Fruit fly (Drosophila melanogaster) whole organism, embryonic: ENCODE measurements around the gene Lmpt.

Experiments
- CG10147 ChIP-seq: fragments of 200-800 bp; sonication (Bioruptor generic); optimal IDR thresholded peaks from 2 replicates; lab custom pipeline; 2019; ENCODE audit warnings: missing biosample characterization, mild to moderate bottlenecking, missing genetic modification characterization, moderate library complexity
- CG1024 ChIP-seq: fragments of 200-800 bp; sonication (Bioruptor generic); IDR thresholded peaks from 2 replicates; pipeline ENCODE4 v1.3.6; 2022; ENCODE audit warnings: missing biosample characterization, missing genetic modification characterization
- CG10462 ChIP-seq: fragments of 200-800 bp; sonication (Bioruptor generic); optimal IDR thresholded peaks from 2 replicates; lab custom pipeline; 2016; ENCODE audit warnings: missing biosample characterization, missing genetic modification characterization
- CG11398 ChIP-seq: fragments of 200-800 bp; sonication (Bioruptor generic); optimal IDR thresholded peaks from 2 replicates; lab custom pipeline; 2016; ENCODE audit warnings: missing biosample characterization, missing genetic modification characterization
- CG12942 ChIP-seq: fragments of 200-800 bp; sonication (Bioruptor generic); optimal IDR thresholded peaks from 3 replicates; lab custom pipeline; 2016; ENCODE audit warnings: missing biosample characterization, missing genetic modification characterization
- CG15073 ChIP-seq: fragments of 200-800 bp; sonication (Bioruptor generic); optimal IDR thresholded peaks from 2 replicates; lab custom pipeline; 2016; ENCODE audit warnings: missing biosample characterization, missing genetic modification characterization
- CG15696 ChIP-seq: fragments of 200-800 bp; sonication (Bioruptor generic); optimal IDR thresholded peaks from 2 replicates; lab custom pipeline; 2019; ENCODE audit warnings: missing biosample characterization, mild to moderate bottlenecking, missing genetic modification characterization, moderate library complexity
- CG17328 ChIP-seq: fragments of 200-800 bp; sonication (Bioruptor generic); IDR thresholded peaks from 2 replicates; pipeline ENCODE4 v1.3.6; 2022; ENCODE audit warnings: missing biosample characterization, missing genetic modification characterization
- CG18764 ChIP-seq: fragments of 200-800 bp; sonication (Bioruptor generic); optimal IDR thresholded peaks from 3 replicates; lab custom pipeline; 2016; ENCODE audit warnings: missing biosample characterization, missing genetic modification characterization
- CG31388 ChIP-seq: fragments of 200-800 bp; sonication (Bioruptor generic); optimal IDR thresholded peaks from 2 replicates; lab custom pipeline; 2016; ENCODE audit warnings: missing biosample characterization, missing genetic modification characterization
- CG3163 ChIP-seq: fragments of 200-800 bp; sonication (Bioruptor generic); optimal IDR thresholded peaks from 3 replicates; lab custom pipeline; 2016; ENCODE audit warnings: missing biosample characterization, missing genetic modification characterization
- CG3281 ChIP-seq: fragments of 200-800 bp; sonication (Bioruptor generic); optimal IDR thresholded peaks from 3 replicates; lab custom pipeline; 2017; ENCODE audit warnings: missing biosample characterization, mild to moderate bottlenecking, missing genetic modification characterization
- CG4854 ChIP-seq: fragments of 200-800 bp; sonication (Bioruptor generic); optimal IDR thresholded peaks from 2 replicates; lab custom pipeline; 2016; ENCODE audit warnings: missing biosample characterization, missing genetic modification characterization, inconsistent platforms
- CG6175 ChIP-seq: fragments of 200-800 bp; sonication (Bioruptor generic); IDR thresholded peaks from 3 replicates; pipeline ENCODE4 v1.3.6; 2022; ENCODE audit warnings: missing biosample characterization, missing genetic modification characterization
- CG7357 ChIP-seq: fragments of 200-800 bp; sonication (Bioruptor generic); IDR thresholded peaks from 3 replicates; pipeline ENCODE4 v1.3.6; 2022; ENCODE audit warnings: missing biosample characterization, missing genetic modification characterization
- CG8281 ChIP-seq: fragments of 200-800 bp; sonication (Bioruptor generic); optimal IDR thresholded peaks from 2 replicates; lab custom pipeline; 2018; ENCODE audit warnings: missing biosample characterization, mild to moderate bottlenecking, missing genetic modification characterization, moderate library complexity
- CG8290 ChIP-seq, 3 experiments: fragments of 200-800 bp; sonication (Bioruptor generic); optimal IDR thresholded peaks; 2 replicates each; lab custom pipeline; 2016 to 2019; ENCODE audit warnings: missing biosample characterization in 3 of 3, missing genetic modification characterization in 3 of 3, mild to moderate bottlenecking in 2 of 3, moderate library complexity in 1 of 3
- Doc2 ChIP-seq: fragments of 200-800 bp; sonication (Bioruptor generic); IDR thresholded peaks from 2 replicates; pipeline ENCODE4 v1.3.6; 2022; ENCODE audit warnings: missing biosample characterization, missing genetic modification characterization
- Dref ChIP-seq: fragments of 200-800 bp; sonication (Bioruptor generic); IDR thresholded peaks from 2 replicates; pipeline ENCODE4 v1.3.6; 2022; ENCODE audit warnings: missing biosample characterization, missing genetic modification characterization
- E2f2 ChIP-seq: fragments of 200-800 bp; sonication (Bioruptor generic); IDR thresholded peaks from 2 replicates; pipeline ENCODE4 v1.3.6; 2022; ENCODE audit warnings: missing biosample characterization, missing genetic modification characterization
- Hr3 ChIP-seq: fragments of 200-800 bp; sonication (Bioruptor generic); optimal IDR thresholded peaks from 3 replicates; lab custom pipeline; 2016; ENCODE audit warnings: missing biosample characterization, missing genetic modification characterization
- NC2α ChIP-seq: fragments of 200-800 bp; sonication (Bioruptor generic); optimal IDR thresholded peaks from 2 replicates; lab custom pipeline; 2016; ENCODE audit warnings: missing biosample characterization, missing genetic modification characterization
- Optix ChIP-seq: fragments of 200-800 bp; sonication (Bioruptor generic); IDR thresholded peaks from 3 replicates; pipeline ENCODE4 v1.3.6; 2022; ENCODE audit warnings: missing biosample characterization, missing genetic modification characterization
- Ravus ChIP-seq: fragments of 200-800 bp; sonication (Bioruptor generic); IDR thresholded peaks from 2 replicates; pipeline ENCODE4 v1.3.6; 2022; ENCODE audit warnings: missing biosample characterization, missing genetic modification characterization
- abd-A ChIP-seq: fragments of 200-800 bp; sonication (Bioruptor generic); optimal IDR thresholded peaks from 3 replicates; lab custom pipeline; 2019; ENCODE audit warnings: missing biosample characterization, mild to moderate bottlenecking, missing genetic modification characterization, moderate library complexity
- az2 ChIP-seq: fragments of 200-800 bp; sonication (Bioruptor generic); optimal IDR thresholded peaks from 3 replicates; lab custom pipeline; 2016; ENCODE audit warnings: missing biosample characterization, missing genetic modification characterization
- br ChIP-seq: fragments of >200 bp; optimal IDR thresholded peaks from 2 replicates; lab custom pipeline; 2017
- caup ChIP-seq: fragments of 200-800 bp; sonication (Bioruptor generic); optimal IDR thresholded peaks from 3 replicates; lab custom pipeline; 2017; ENCODE audit warnings: missing biosample characterization, mild to moderate bottlenecking, missing genetic modification characterization, moderate library complexity; ENCODE audit not compliant: severe bottlenecking
- danr ChIP-seq: fragments of 200-800 bp; sonication (Bioruptor generic); IDR thresholded peaks from 2 replicates; pipeline ENCODE4 v1.3.6; 2022; ENCODE audit warnings: missing biosample characterization, missing genetic modification characterization
- dm ChIP-seq: fragments of 200-800 bp; sonication (Bioruptor generic); optimal IDR thresholded peaks from 3 replicates; lab custom pipeline; 2016; ENCODE audit warnings: missing biosample characterization, missing genetic modification characterization
- esg ChIP-seq: fragments of 200-800 bp; sonication (Bioruptor generic); conservative IDR thresholded peaks from 2 replicates; pipeline ENCODE4 v1.3.6; 2022; ENCODE audit warnings: missing biosample characterization, missing genetic modification characterization
- fru ChIP-seq: fragments of >200 bp; optimal IDR thresholded peaks from 2 replicates; lab custom pipeline; 2017
- gfzf ChIP-seq: fragments of 200-800 bp; sonication (Bioruptor generic); optimal IDR thresholded peaks from 2 replicates; lab custom pipeline; 2016; ENCODE audit warnings: missing biosample characterization, mild to moderate bottlenecking, missing genetic modification characterization, moderate library complexity
- ham ChIP-seq: fragments of 200-800 bp; sonication (Bioruptor generic); IDR thresholded peaks from 2 replicates; pipeline ENCODE4 v1.3.6; 2022; ENCODE audit warnings: missing biosample characterization, missing genetic modification characterization
- hb ChIP-seq: fragments of 200-800 bp; sonication (Bioruptor generic); IDR thresholded peaks from 3 replicates; pipeline ENCODE4 v1.3.6; 2022; ENCODE audit warnings: missing biosample characterization, missing genetic modification characterization; ENCODE audit not compliant: partially characterized antibody
- lab ChIP-seq: fragments of 200-800 bp; sonication (Bioruptor generic); optimal IDR thresholded peaks from 3 replicates; lab custom pipeline; 2017; ENCODE audit warnings: missing biosample characterization, missing genetic modification characterization, mild to moderate bottlenecking, moderate library complexity, missing genetic modification reagents
- mld ChIP-seq: fragments of 200-800 bp; sonication (Bioruptor generic); IDR thresholded peaks from 3 replicates; pipeline ENCODE4 v1.3.6; 2022; ENCODE audit warnings: missing biosample characterization, missing genetic modification characterization; ENCODE audit not compliant: partially characterized antibody
- nerfin-1 ChIP-seq: fragments of 200-800 bp; sonication (Bioruptor generic); optimal IDR thresholded peaks from 3 replicates; lab custom pipeline; 2019; ENCODE audit warnings: missing biosample characterization, mild to moderate bottlenecking, missing genetic modification characterization, moderate library complexity
- p53 ChIP-seq: fragments of 200-800 bp; sonication (Bioruptor generic); optimal IDR thresholded peaks from 2 replicates; lab custom pipeline; 2016; ENCODE audit warnings: missing biosample characterization, missing genetic modification characterization
- pan ChIP-seq, 4 experiments: fragments of >200 bp in 3 of 4; fragments of 200-800 bp in 1 of 4; sonication (Bioruptor generic) in 1 of 4; optimal IDR thresholded peaks in 3 of 4; IDR thresholded peaks in 1 of 4; 2 replicates each; pipeline versions ENCODE4 v1.3.6 to Lab custom; 2017 to 2022; ENCODE audit warnings: missing biosample characterization in 2 of 4, missing genetic modification characterization in 2 of 4, mixed read lengths in 1 of 4
- ro ChIP-seq: fragments of 200-800 bp; sonication (Bioruptor generic); IDR thresholded peaks from 2 replicates; pipeline ENCODE4 v1.3.6; 2022; ENCODE audit warnings: missing biosample characterization, missing genetic modification characterization
- sd ChIP-seq: fragments of 200-800 bp; sonication (Bioruptor generic); optimal IDR thresholded peaks from 3 replicates; lab custom pipeline; 2018; ENCODE audit warnings: missing biosample characterization, mild to moderate bottlenecking, missing genetic modification characterization, moderate library complexity
- sug ChIP-seq: fragments of 200-800 bp; optimal IDR thresholded peaks from 2 replicates; lab custom pipeline; 2019; ENCODE audit warnings: missing biosample characterization, mild to moderate bottlenecking, missing genetic modification characterization, moderate library complexity
- tap ChIP-seq: fragments of 200-800 bp; optimal IDR thresholded peaks from 3 replicates; lab custom pipeline; 2019; ENCODE audit warnings: missing biosample characterization, mild to moderate bottlenecking, missing genetic modification characterization, moderate library complexity
- trem ChIP-seq: fragments of 200-800 bp; optimal IDR thresholded peaks from 3 replicates; lab custom pipeline; 2019; ENCODE audit warnings: missing biosample characterization, mild to moderate bottlenecking, missing genetic modification characterization, moderate library complexity
- trh ChIP-seq: fragments of 200-800 bp; sonication (Bioruptor generic); optimal IDR thresholded peaks from 2 replicates; lab custom pipeline; 2016; ENCODE audit warnings: missing biosample characterization, missing genetic modification characterization
- unc-4 ChIP-seq: fragments of 200-800 bp; sonication (Bioruptor generic); IDR thresholded peaks from 2 replicates; pipeline ENCODE4 v1.3.6; 2022; ENCODE audit warnings: missing biosample characterization, missing genetic modification characterization; ENCODE audit not compliant: partially characterized antibody
- z ChIP-seq: fragments of 200-800 bp; sonication (Bioruptor generic); IDR thresholded peaks from 3 replicates; pipeline ENCODE4 v1.3.6; 2022; ENCODE audit warnings: missing biosample characterization, missing genetic modification characterization
- zen ChIP-seq: fragments of 200-800 bp; sonication (Bioruptor generic); optimal IDR thresholded peaks from 3 replicates; lab custom pipeline; 2018; ENCODE audit warnings: missing biosample characterization, mild to moderate bottlenecking, missing genetic modification characterization, moderate library complexity

The Lmpt gene

DNA sequence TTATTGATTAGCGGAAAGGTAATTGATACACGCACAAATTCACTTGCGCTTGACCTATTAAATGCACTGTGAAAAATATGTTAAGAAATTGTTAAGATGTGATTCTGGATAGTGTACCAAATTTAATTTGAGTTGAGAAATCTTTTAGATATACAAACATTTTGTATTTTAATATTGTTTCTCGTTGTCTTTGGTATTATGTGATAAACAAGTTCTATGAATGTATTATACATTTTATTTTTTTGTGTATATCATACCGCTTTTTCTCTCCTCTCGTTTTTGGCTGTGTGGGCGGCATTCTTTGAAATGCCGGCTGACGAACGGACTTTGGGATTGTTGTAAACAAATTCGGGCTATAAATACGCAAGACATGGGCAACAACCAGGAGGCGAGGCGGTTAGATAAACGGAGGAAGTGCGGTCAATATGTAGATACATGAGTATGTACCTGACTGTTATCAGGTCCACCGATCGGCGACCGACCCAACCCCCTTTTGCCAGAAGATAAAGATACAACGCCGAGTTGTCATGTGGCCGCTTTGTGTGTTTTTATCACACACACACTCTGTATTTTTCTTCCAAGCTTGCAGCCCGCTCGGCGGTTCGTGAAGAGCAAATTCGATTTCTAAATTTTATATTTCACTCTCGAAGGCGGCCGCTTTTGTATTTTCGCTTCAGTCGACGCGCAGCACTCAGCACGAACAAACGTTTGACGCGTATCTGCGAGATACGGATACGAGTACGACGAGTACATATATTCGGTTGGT, 91.9 kb downstream of the Lmpt start (continued):
- TF ChIP-seq CG31388 (GFP tag; lab: Kevin White, UChicago) (no peak), CG4854 (GFP tag; lab: Kevin White, UChicago) (peak; percentile 11), pan (optimal IDR thresholded peaks at IDR 0.05; lab: Kevin White, UChicago) (no peak), pan (GFP tag; optimal IDR thresholded peaks at IDR 0.05 in 1 of 2, IDR thresholded peaks at IDR 0.05 in 1 of 2) (peak in 1 of 2 experiments; percentile 86), CG7357 (GFP tag; lab: Robert Waterston, UW) (peak; percentile 66; the same call in 2 of the 3 replicates), CG6175 (GFP tag; lab: Robert Waterston, UW) (no peak), CG18764 (peak; percentile 5), CG17328 (peak; percentile 61; the same call in 1 of the 2 replicates), sd (tag; lab: Kevin White, UChicago) (peak; percentile 92), CG10462 (GFP tag; lab: Kevin White, UChicago) (peak; percentile 51), danr (GFP tag; lab: Robert Waterston, UW) (peak; percentile 9; the same call in 1 of the 2 replicates), z (no peak), abd-A (tag; lab: Kevin White, UChicago) (no peak), CG10147 (GFP tag; lab: Kevin White, UChicago) (peak; percentile 76), unc-4 (GFP tag; lab: Robert Waterston, UW) (no peak), NC2α (GFP tag; lab: Kevin White, UChicago) (peak; percentile 2), esg (peak; percentile 42), zen (no peak), CG15073 (GFP tag; lab: Kevin White, UChicago) (no peak), Optix (GFP tag; lab: Robert Waterston, UW) (no peak), p53 (no peak), lab (GFP tag; lab: Kevin White, UChicago) (peak; percentile 73), CG3281 (GFP tag; lab: Kevin White, UChicago) (peak; percentile 82), Doc2 (GFP tag; lab: Robert Waterston, UW) (no peak), CG8290 (GFP tag; optimal IDR thresholded peaks at IDR 0.05; lab: Kevin White, UChicago) (no peak), CG8290 (tag; optimal IDR thresholded peaks at IDR 0.05; lab: Kevin White, UChicago) (peak in 1 of 2 experiments; percentile 36), ham (GFP tag; lab: Robert Waterston, UW) (no peak), trh (GFP tag; lab: Kevin White, UChicago) (no peak), dm (GFP tag; lab: Kevin White, UChicago) (no peak), CG1024 (GFP tag; lab: Robert Waterston, UW) (peak; percentile 44; the same call in 1 of the 2 replicates), tap (peak; percentile 75), CG11398 (GFP tag; lab: Kevin White, UChicago) (peak; percentile 31), Hr3 (GFP tag; lab: Kevin White, UChicago) (peak; percentile 69), mld (GFP tag; lab: Robert Waterston, UW) (no peak), CG12942 (peak; percentile 25), hb (GFP tag; lab: Robert Waterston, UW) (no peak), E2f2 (GFP tag; lab: Robert Waterston, UW) (peak; percentile 40; the same call in 1 of the 2 replicates), CG8281 (no peak), az2 (peak; percentile 62), sug (tag; lab: Kevin White, UChicago) (peak; percentile 59), CG15696 (tag; lab: Kevin White, UChicago) (no peak), CG3163 (no peak), Dref (GFP tag; lab: Robert Waterston, UW) (0 out of 2 replicates have a peak, but pooled peaks have one; percentile 6), Ravus (GFP tag; lab: Robert Waterston, UW) (peak; percentile 31), ro (no peak), trem (tag; lab: Kevin White, UChicago) (peak; percentile 17), gfzf (GFP tag; lab: Kevin White, UChicago) (no peak), caup (peak; percentile 33), nerfin-1 (no peak), fru (lab: Kevin White, UChicago) (no peak), br (lab: Kevin White, UChicago) (no peak)
